Worm (Caenorhabditis elegans) whole organism, L3 larva: ENCODE measurements around the gene F35D2.2.

Source experiments
- R02D3.7 ChIP-seq: fragments of 150-350 bp; optimal IDR thresholded peaks from 2 replicates; lab custom pipeline; 2014; ENCODE audit warnings: missing biosample characterization, missing genetic modification characterization
- ZK546.5 ChIP-seq: sonication (generic microtip); optimal IDR thresholded peaks from 2 replicates; lab custom pipeline; 2017; ENCODE audit warnings: missing biosample characterization, missing genetic modification characterization
- aly-2 ChIP-seq: fragments of 150-350 bp; optimal IDR thresholded peaks from 2 replicates; lab custom pipeline; 2014; ENCODE audit warnings: missing biosample characterization, missing genetic modification characterization
- ama-1 ChIP-seq: fragments of 150-350 bp; optimal IDR thresholded peaks from 2 replicates; lab custom pipeline; 2018
- ceh-16 ChIP-seq: sonication (generic microtip); optimal IDR thresholded peaks from 2 replicates; lab custom pipeline; 2017; ENCODE audit warnings: missing biosample characterization, missing genetic modification characterization
- ceh-9 ChIP-seq: sonication (generic microtip); optimal IDR thresholded peaks from 2 replicates; lab custom pipeline; 2018; ENCODE audit warnings: missing biosample characterization, missing genetic modification characterization
- daf-12 ChIP-seq: fragments of 150-350 bp; optimal IDR thresholded peaks from 2 replicates; lab custom pipeline; 2014; ENCODE audit warnings: missing biosample characterization, missing genetic modification reagents, missing genetic modification characterization
- egl-27 ChIP-seq: sonication (generic microtip); optimal IDR thresholded peaks from 4 replicates; lab custom pipeline; 2017; ENCODE audit warnings: missing biosample characterization, missing genetic modification reagents, missing genetic modification characterization
- egl-5 ChIP-seq: fragments of 150-350 bp; optimal IDR thresholded peaks from 2 replicates; lab custom pipeline; 2017; ENCODE audit warnings: missing biosample characterization, missing genetic modification reagents, missing genetic modification characterization, inconsistent platforms
- elt-1 ChIP-seq: fragments of 150-350 bp; optimal IDR thresholded peaks from 2 replicates; lab custom pipeline; 2014; ENCODE audit warnings: missing biosample characterization, missing genetic modification characterization
- elt-2 ChIP-seq: sonication (generic microtip); optimal IDR thresholded peaks from 2 replicates; lab custom pipeline; 2016; ENCODE audit warnings: missing genetic modification reagents, mild to moderate bottlenecking, missing genetic modification characterization, missing compliant biosample characterization
- elt-3 ChIP-seq, 3 experiments: fragments of 150-350 bp in 1 of 3; sonication (generic microtip) in 2 of 3; optimal IDR thresholded peaks; 2 replicates in 2 of 3; 4 replicates in 1 of 3; lab custom pipeline; 2014 to 2017; ENCODE audit warnings: missing biosample characterization in 3 of 3, missing genetic modification characterization in 3 of 3
- eor-1 ChIP-seq, 2 experiments: fragments of 150-350 bp; optimal IDR thresholded peaks; 2 replicates each; lab custom pipeline; 2014 to 2018; ENCODE audit warnings: missing biosample characterization in 2 of 2, missing genetic modification characterization in 2 of 2
- fos-1 ChIP-seq: fragments of 150-350 bp; optimal IDR thresholded peaks from 2 replicates; lab custom pipeline; 2014; ENCODE audit warnings: missing biosample characterization, missing genetic modification characterization
- hmg-11 ChIP-seq: sonication (generic microtip); optimal IDR thresholded peaks from 2 replicates; lab custom pipeline; 2016; ENCODE audit warnings: missing genetic modification characterization, missing compliant biosample characterization
- jun-1 ChIP-seq: fragments of 150-350 bp; optimal IDR thresholded peaks from 2 replicates; lab custom pipeline; 2014; ENCODE audit warnings: missing biosample characterization, missing genetic modification reagents, missing genetic modification characterization
- lin-15B ChIP-seq: fragments of 150-350 bp; optimal IDR thresholded peaks from 2 replicates; lab custom pipeline; 2014; ENCODE audit warnings: missing biosample characterization, missing genetic modification characterization
- lsy-12 ChIP-seq: sonication (generic microtip); optimal IDR thresholded peaks from 2 replicates; lab custom pipeline; 2016; ENCODE audit warnings: mild to moderate bottlenecking, missing genetic modification characterization, missing compliant biosample characterization
- mml-1 ChIP-seq: fragments of 150-350 bp; sonication (generic microtip); optimal IDR thresholded peaks from 3 replicates; lab custom pipeline; 2014; ENCODE audit warnings: missing biosample characterization, missing genetic modification characterization
- nhr-11 ChIP-seq: fragments of 150-350 bp; optimal IDR thresholded peaks from 2 replicates; lab custom pipeline; 2014; ENCODE audit warnings: missing biosample characterization, missing genetic modification characterization
- nhr-12 ChIP-seq: fragments of 150-350 bp; optimal IDR thresholded peaks from 2 replicates; lab custom pipeline; 2014; ENCODE audit warnings: missing biosample characterization, missing genetic modification characterization
- nhr-23 ChIP-seq: fragments of 150-350 bp; optimal IDR thresholded peaks from 2 replicates; lab custom pipeline; 2014; ENCODE audit warnings: missing biosample characterization, missing genetic modification reagents, missing genetic modification characterization
- nhr-237 ChIP-seq: fragments of 150-350 bp; optimal IDR thresholded peaks from 2 replicates; lab custom pipeline; 2014; ENCODE audit warnings: missing biosample characterization, missing genetic modification characterization
- nhr-25 ChIP-seq: sonication (generic microtip); optimal IDR thresholded peaks from 2 replicates; lab custom pipeline; 2017; ENCODE audit warnings: missing biosample characterization, missing genetic modification characterization
- nhr-28 ChIP-seq: fragments of 150-350 bp; optimal IDR thresholded peaks from 2 replicates; lab custom pipeline; 2014; ENCODE audit warnings: missing biosample characterization, missing genetic modification characterization
- nhr-43 ChIP-seq: sonication (generic microtip); optimal IDR thresholded peaks from 2 replicates; lab custom pipeline; 2016; ENCODE audit warnings: mild to moderate bottlenecking, missing genetic modification characterization, missing compliant biosample characterization; ENCODE audit not compliant: poor library complexity, severe bottlenecking
- nhr-76 ChIP-seq: fragments of 150-350 bp; sonication (generic microtip); optimal IDR thresholded peaks from 5 replicates; lab custom pipeline; 2014; ENCODE audit warnings: missing biosample characterization, missing genetic modification characterization
- pha-4 ChIP-seq: fragments of 150-350 bp; optimal IDR thresholded peaks from 2 replicates; lab custom pipeline; 2014; ENCODE audit warnings: missing biosample characterization, missing genetic modification reagents, missing genetic modification characterization
- pqm-1 ChIP-seq: fragments of 150-350 bp; optimal IDR thresholded peaks from 2 replicates; lab custom pipeline; 2017; ENCODE audit warnings: missing biosample characterization, missing genetic modification characterization, inconsistent platforms
- sea-2 ChIP-seq: fragments of 150-350 bp; sonication (generic microtip); optimal IDR thresholded peaks from 4 replicates; lab custom pipeline; 2014; ENCODE audit warnings: missing biosample characterization, missing genetic modification reagents, missing genetic modification characterization
- skn-1 ChIP-seq: fragments of 150-350 bp; optimal IDR thresholded peaks from 2 replicates; lab custom pipeline; 2014; ENCODE audit warnings: missing biosample characterization, missing genetic modification characterization
- snpc-4 ChIP-seq: fragments of 150-350 bp; optimal IDR thresholded peaks from 2 replicates; lab custom pipeline; 2014; ENCODE audit warnings: missing biosample characterization, missing genetic modification characterization
- tbx-2 ChIP-seq: sonication (generic microtip); optimal IDR thresholded peaks from 2 replicates; lab custom pipeline; 2016; ENCODE audit warnings: mild to moderate bottlenecking, missing genetic modification characterization, missing compliant biosample characterization
- unc-39 ChIP-seq: sonication (generic microtip); optimal IDR thresholded peaks from 4 replicates; lab custom pipeline; 2017; ENCODE audit warnings: missing biosample characterization, missing genetic modification characterization
- unc-62 ChIP-seq: fragments of 150-350 bp; sonication (generic microtip); optimal IDR thresholded peaks from 4 replicates; lab custom pipeline; 2014; ENCODE audit warnings: missing biosample characterization, missing genetic modification reagents, missing genetic modification characterization
- ztf-11 ChIP-seq: fragments of 150-350 bp; optimal IDR thresholded peaks from 2 replicates; lab custom pipeline; 2014; ENCODE audit warnings: missing biosample characterization, missing genetic modification characterization
- ztf-4 ChIP-seq: fragments of 150-350 bp; optimal IDR thresholded peaks from 2 replicates; lab custom pipeline; 2014; ENCODE audit warnings: missing biosample characterization, missing genetic modification characterization

Gene F35D2.2

DNA sequence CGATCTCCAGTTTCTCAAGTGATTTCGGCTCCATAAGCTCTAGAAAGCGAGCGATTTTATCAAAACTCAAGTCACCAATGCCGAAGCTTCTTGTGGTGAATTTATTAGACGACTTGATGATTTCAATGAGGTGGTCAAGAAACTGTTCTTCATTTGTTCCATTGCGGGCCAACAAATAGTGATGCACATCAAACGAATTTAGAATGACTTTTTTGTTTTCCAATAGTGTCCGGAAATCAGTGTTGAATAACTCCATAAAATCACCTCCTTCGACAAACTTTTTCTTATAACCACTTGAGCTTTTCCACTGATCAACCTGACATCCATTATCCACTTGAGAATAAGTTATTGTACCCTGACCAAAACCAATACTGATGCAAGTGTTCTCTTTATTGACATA lies 27.0 kb upstream of the F35D2.2 start:
- TF ChIP-seq lsy-12 (no peak), elt-1 (tag; lab: Kevin White, UChicago) (no peak), nhr-12 (no peak), nhr-28 (no peak), nhr-23 (no peak), tbx-2 (tag; lab: Kevin White, UChicago) (no peak), R02D3.7 (tag; lab: Kevin White, UChicago) (no peak), ceh-9 (no peak), ceh-16 (tag; lab: Kevin White, UChicago) (no peak)

DNA sequence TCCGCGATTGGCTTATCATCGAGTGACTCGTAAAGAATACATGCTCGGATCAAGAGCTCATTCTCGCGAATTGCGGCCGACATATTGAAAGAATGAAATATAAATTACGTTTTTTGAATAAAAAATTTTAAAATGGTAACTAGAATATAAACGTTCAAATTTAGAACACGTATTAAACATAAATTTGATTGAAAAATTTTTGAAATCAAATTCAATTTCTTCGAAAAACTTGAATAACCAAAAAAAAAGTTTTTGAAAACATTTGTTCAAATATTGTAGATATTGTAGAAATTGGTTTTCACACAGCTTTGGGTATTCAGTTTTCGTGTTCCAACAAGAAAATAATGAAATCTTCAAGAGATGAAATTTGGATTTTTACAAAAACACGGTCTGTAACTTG lies 26.2 kb upstream of the F35D2.2 start, which contains the start of gene fbxa-224:
Gene fbxa-224, minus strand, starts transcription at position 101 of the 400 bp plus-strand sequence.
- TF ChIP-seq nhr-11 (tag; lab: Kevin White, UChicago) (no peak), snpc-4 (tag; lab: Kevin White, UChicago) (no peak), elt-2 (tag; lab: Kevin White, UChicago) (no peak), sea-2 (GFP tag; lab: Kevin White, UChicago) (no peak), nhr-12 (no peak), nhr-76 (tag; lab: Kevin White, UChicago) (no peak), unc-62 (GFP tag; lab: Kevin White, UChicago) (no peak), nhr-25 (tag; lab: Kevin White, UChicago) (no peak)

DNA sequence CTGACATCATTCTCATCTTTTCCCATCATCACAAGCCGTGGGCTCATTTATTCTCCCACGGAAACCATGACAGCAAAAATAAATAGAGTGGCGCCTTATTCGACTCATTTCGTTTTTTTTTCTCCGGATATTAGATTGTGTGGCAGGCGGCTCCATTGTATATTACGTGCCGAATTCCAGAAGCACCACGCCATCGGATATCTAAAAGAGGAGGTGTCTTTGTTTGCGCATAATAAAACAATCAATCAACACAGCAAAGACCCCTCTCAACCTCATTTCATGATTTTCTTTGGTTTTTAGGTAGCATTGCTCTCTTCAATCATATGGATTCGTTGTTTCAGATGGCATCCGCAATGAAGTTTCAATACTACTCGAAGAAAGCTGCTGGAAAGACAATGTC lies 25.2 kb upstream of the F35D2.2 start, which contains the start of gene tph-1:
Gene tph-1, plus strand, starts transcription at position 301 of the 400 bp plus-strand sequence.
- TF ChIP-seq unc-62 (GFP tag; lab: Kevin White, UChicago), result no peak
- TF ChIP-seq daf-12 (tag; lab: Kevin White, UChicago), result no peak
- TF ChIP-seq elt-3 (tag; optimal IDR thresholded peaks at IDR 0.05; lab: Kevin White, UChicago), result no peak
- no peak for TF ChIP-seq aly-2 (tag; lab: Kevin White, UChicago)
- TF ChIP-seq unc-39 (tag; lab: Kevin White, UChicago), result no peak
- TF ChIP-seq nhr-25 (tag; lab: Kevin White, UChicago), result no peak
- TF ChIP-seq elt-2 (tag; lab: Kevin White, UChicago), result no peak
- no peak for TF ChIP-seq lin-15B (tag; lab: Kevin White, UChicago)
- TF ChIP-seq nhr-43 (tag; lab: Kevin White, UChicago), result no peak
- no peak for TF ChIP-seq tbx-2 (tag; lab: Kevin White, UChicago)
- no peak for TF ChIP-seq ztf-4 (tag; lab: Kevin White, UChicago)
- TF ChIP-seq ceh-16 (tag; lab: Kevin White, UChicago), result no peak
- TF ChIP-seq nhr-12, result no peak
- no peak for TF ChIP-seq jun-1
- no peak for TF ChIP-seq pha-4 (tag; lab: Kevin White, UChicago)
- TF ChIP-seq fos-1 (tag; lab: Kevin White, UChicago), result no peak
- TF ChIP-seq mml-1 (tag; lab: Kevin White, UChicago), result no peak
- no peak for TF ChIP-seq egl-27 (tag; lab: Kevin White, UChicago)
- TF ChIP-seq ceh-9, result no peak
- TF ChIP-seq ztf-11 (tag; lab: Kevin White, UChicago), result no peak
- TF ChIP-seq, all 47 proteins: peak for 0

DNA sequence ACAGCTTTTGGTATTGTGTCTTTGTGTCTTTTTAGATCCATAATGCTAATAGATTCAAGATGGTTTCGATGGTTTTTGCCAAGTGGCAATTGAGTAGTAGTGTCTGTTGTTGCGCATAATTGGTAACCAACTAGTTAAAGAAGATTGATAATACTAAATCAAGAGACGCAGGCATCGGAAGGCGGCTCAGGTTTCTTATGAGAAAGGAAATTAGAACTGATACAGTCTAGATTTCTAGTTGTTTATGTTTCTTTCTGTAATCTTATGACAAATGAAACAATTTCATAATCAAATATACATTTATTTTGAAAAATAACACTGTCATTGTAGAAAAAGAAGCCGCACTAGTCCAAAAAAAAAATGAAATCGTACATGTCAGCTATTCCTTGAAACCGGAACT lies 20.4 kb upstream of the F35D2.2 start, which contains the start of gene ZK1290.10:
Gene ZK1290.10, minus strand, starts transcription at position 101 of the 400 bp plus-strand sequence.
- no peak for TF ChIP-seq ama-1 (lab: Kevin White, UChicago)
- no peak for TF ChIP-seq eor-1 (tag; optimal IDR thresholded peaks at IDR 0.05; lab: Kevin White, UChicago)
- TF ChIP-seq elt-2 (tag; lab: Kevin White, UChicago), result no peak
- TF ChIP-seq nhr-43 (tag; lab: Kevin White, UChicago), result no peak
- no peak for TF ChIP-seq ZK546.5 (tag; lab: Kevin White, UChicago)
- TF ChIP-seq hmg-11 (tag; lab: Kevin White, UChicago), result no peak

- TF ChIP-seq aly-2 (tag; lab: Kevin White, UChicago), result no peak
- peak; percentile 81 for TF ChIP-seq nhr-25 (tag; lab: Kevin White, UChicago)
- peak; percentile 55 for TF ChIP-seq pha-4 (tag; lab: Kevin White, UChicago)
- peak; percentile 79 for TF ChIP-seq pqm-1 (tag; lab: Kevin White, UChicago)
- TF ChIP-seq skn-1 (tag; lab: Kevin White, UChicago), result no peak
- no peak for TF ChIP-seq snpc-4 (tag; lab: Kevin White, UChicago)
- TF ChIP-seq egl-5, result no peak
- TF ChIP-seq jun-1, result peak; percentile 84
- TF ChIP-seq unc-39 (tag; lab: Kevin White, UChicago), result no peak
- no peak for TF ChIP-seq nhr-237
- no peak for TF ChIP-seq ztf-11 (tag; lab: Kevin White, UChicago)
- TF ChIP-seq elt-2 (tag; lab: Kevin White, UChicago), result peak; percentile 98
- TF ChIP-seq nhr-28, result no peak
These were observed 19.5 kb upstream of the F35D2.2 start for ce11 chrII:7554716-7555247.
